Worm (Caenorhabditis elegans): Measurements from ENCODE around the gene F11E6.9.

Gene F11E6.9

ce11 chrIV:17467325-17467724, 7.8 kb downstream of the F11E6.9 start, which contains the start of gene elo-2:
TSS of gene elo-2 (minus strand) at chrIV:17467408.
- TF ChIP-seq elt-2 (tag; optimal IDR thresholded peaks at IDR 0.05) = peak; percentile 28
- no peak for TF ChIP-seq gmeb-2 (tag; optimal IDR thresholded peaks at IDR 0.05)

ce11 chrIV:17465886-17466285, 9.3 kb downstream of the F11E6.9 start, which contains the start of gene F11E6.6:
TSS of gene F11E6.6 (minus strand) at chrIV:17465986.
- TF ChIP-seq sox-4 (tag; optimal IDR thresholded peaks at IDR 0.05) (no peak), pat-9 (tag; optimal IDR thresholded peaks at IDR 0.05) (no peak), ttx-3 (tag; optimal IDR thresholded peaks at IDR 0.05) (no peak), K09A11.1 (tag; optimal IDR thresholded peaks at IDR 0.05; ENCODE audit: insufficient read depth) (no peak), zip-5 (tag; optimal IDR thresholded peaks at IDR 0.05) (no peak), unc-86 (tag; optimal IDR thresholded peaks at IDR 0.05) (no peak), che-1 (tag; optimal IDR thresholded peaks at IDR 0.05) (no peak), C38D4.7 (GFP tag; optimal IDR thresholded peaks at IDR 0.05) (no peak), pax-1 (tag; optimal IDR thresholded peaks at IDR 0.05) (no peak), elt-2 (tag; optimal IDR thresholded peaks at IDR 0.05) (no peak), ceh-31 (tag; optimal IDR thresholded peaks at IDR 0.05) (no peak), hlh-15 (tag; optimal IDR thresholded peaks at IDR 0.05) (no peak), K02D7.2 (tag; optimal IDR thresholded peaks at IDR 0.05) (no peak), ahr-1 (tag; optimal IDR thresholded peaks at IDR 0.05) (no peak)

- TF ChIP-seq ceh-2 (tag; optimal IDR thresholded peaks at IDR 0.05) (no peak), elt-4 (tag; optimal IDR thresholded peaks at IDR 0.05) (no peak)
These were observed 12.0 kb downstream of the F11E6.9 start, which contains the start of gene F11E6.10 for ce11 chrIV:17463108-17463608. TSS of gene F11E6.10 (minus strand) at chrIV:17463158.

ce11 chrIV:17461222-17461707, 13.9 kb downstream of the F11E6.9 start, which contains the start of gene rif-1.1:
TSS of gene rif-1.1 (minus strand) at chrIV:17461272.
- TF ChIP-seq gmeb-2 (tag; optimal IDR thresholded peaks at IDR 0.05) (no peak), rnt-1 (tag; optimal IDR thresholded peaks at IDR 0.05) (no peak), ama-1 (optimal IDR thresholded peaks at IDR 0.05) (no peak), tbx-2 (tag; optimal IDR thresholded peaks at IDR 0.05) (peak; percentile 2), fkh-6 (tag; optimal IDR thresholded peaks at IDR 0.05) (no peak), madf-2 (tag; optimal IDR thresholded peaks at IDR 0.05) (no peak), K02D7.2 (tag; optimal IDR thresholded peaks at IDR 0.05) (no peak), dve-1 (tag; optimal IDR thresholded peaks at IDR 0.05) (peak; percentile 29), elt-2 (tag; optimal IDR thresholded peaks at IDR 0.05) (no peak), fax-1 (tag; optimal IDR thresholded peaks at IDR 0.05) (no peak), sox-2 (GFP tag; IDR thresholded peaks at IDR 0.05) (no peak), Y22D7AL.16 (tag; optimal IDR thresholded peaks at IDR 0.05) (no peak), eyg-1 (tag; optimal IDR thresholded peaks at IDR 0.05) (no peak)

ce11 chrIV:17453996-17454395, 21.1 kb downstream of the F11E6.9 start:
- no peak for TF ChIP-seq pha-2 (tag; optimal IDR thresholded peaks at IDR 0.05)
- TF ChIP-seq nhr-11 (tag; optimal IDR thresholded peaks at IDR 0.05) = no peak
- TF ChIP-seq npax-4 (tag; optimal IDR thresholded peaks at IDR 0.05) = no peak

ce11 chrIV:17453200-17453599, 21.9 kb downstream of the F11E6.9 start:
- TF ChIP-seq pag-3 (tag; optimal IDR thresholded peaks at IDR 0.05; ENCODE audit: borderline replicate concordance) (no peak), eyg-1 (tag; optimal IDR thresholded peaks at IDR 0.05) (no peak), pha-4 (tag; optimal IDR thresholded peaks at IDR 0.05) (no peak), odd-2 (tag; optimal IDR thresholded peaks at IDR 0.05) (no peak), pros-1 (tag; optimal IDR thresholded peaks at IDR 0.05) (no peak), ceh-31 (tag; optimal IDR thresholded peaks at IDR 0.05) (no peak), ceh-48 (tag; optimal IDR thresholded peaks at IDR 0.05) (no peak), ceh-9 (tag; optimal IDR thresholded peaks at IDR 0.05) (no peak), ceh-18 (tag; optimal IDR thresholded peaks at IDR 0.05) (no peak), unc-55 (GFP tag; optimal IDR thresholded peaks at IDR 0.05) (no peak), unc-3 (GFP tag; conservative IDR thresholded peaks at IDR 0.05) (no peak), unc-3 (tag; optimal IDR thresholded peaks at IDR 0.05) (no peak), ceh-24 (tag; optimal IDR thresholded peaks at IDR 0.05) (no peak), lin-11 (tag; optimal IDR thresholded peaks at IDR 0.05) (no peak), C38D4.7 (GFP tag; optimal IDR thresholded peaks at IDR 0.05) (no peak), zip-5 (tag; optimal IDR thresholded peaks at IDR 0.05) (no peak)
